Fruit fly (Drosophila melanogaster) whole organism, embryonic: ENCODE results near the gene CG14212.

Experiments used
- BtbVII ChIP-seq: fragments of 200-800 bp; sonication (Bioruptor generic); optimal IDR thresholded peaks from 3 replicates; lab custom pipeline; 2017; ENCODE audit warnings: missing biosample characterization, mild to moderate bottlenecking, missing genetic modification characterization
- CG10274 ChIP-seq: fragments of 200-800 bp; sonication (Bioruptor generic); optimal IDR thresholded peaks from 3 replicates; lab custom pipeline; 2017; ENCODE audit warnings: missing biosample characterization, mild to moderate bottlenecking, missing genetic modification characterization
- CG10321 ChIP-seq: fragments of 200-800 bp; sonication (Bioruptor generic); IDR thresholded peaks from 2 replicates; pipeline ENCODE4 v1.3.6; 2022; ENCODE audit warnings: missing biosample characterization, missing genetic modification characterization
- CG11695 ChIP-seq: fragments of 200-800 bp; sonication (Bioruptor generic); IDR thresholded peaks from 3 replicates; pipeline ENCODE4 v1.3.6; 2022; ENCODE audit warnings: missing biosample characterization, missing genetic modification characterization
- CG11696 ChIP-seq: fragments of 200-800 bp; sonication (Bioruptor generic); IDR thresholded peaks from 2 replicates; pipeline ENCODE4 v1.3.6; 2022; ENCODE audit warnings: missing biosample characterization, missing genetic modification characterization
- CG13775 ChIP-seq: fragments of 200-800 bp; sonication (Bioruptor generic); optimal IDR thresholded peaks from 3 replicates; lab custom pipeline; 2017; ENCODE audit warnings: missing biosample characterization, mild to moderate bottlenecking, missing genetic modification characterization
- CG14014 ChIP-seq: fragments of 200-800 bp; sonication (Bioruptor generic); IDR thresholded peaks from 2 replicates; pipeline ENCODE4 v1.3.6; 2022; ENCODE audit warnings: missing biosample characterization, missing genetic modification characterization
- CG15011 ChIP-seq: fragments of 200-800 bp; sonication (Bioruptor generic); optimal IDR thresholded peaks from 3 replicates; lab custom pipeline; 2018; ENCODE audit warnings: missing biosample characterization, mild to moderate bottlenecking, missing genetic modification characterization
- CG16813 ChIP-seq: fragments of 200-800 bp; sonication (Bioruptor generic); IDR thresholded peaks from 3 replicates; pipeline ENCODE4 v1.3.6; 2022; ENCODE audit warnings: missing biosample characterization, missing genetic modification characterization; ENCODE audit not compliant: partially characterized antibody
- CG17359 ChIP-seq: fragments of 200-800 bp; sonication (Bioruptor generic); optimal IDR thresholded peaks from 3 replicates; lab custom pipeline; 2018; ENCODE audit warnings: missing biosample characterization, mild to moderate bottlenecking, missing genetic modification characterization, moderate library complexity
- CG17361 ChIP-seq: fragments of 200-800 bp; sonication (Bioruptor generic); IDR thresholded peaks from 3 replicates; pipeline ENCODE4 v1.3.6; 2022; ENCODE audit warnings: missing biosample characterization, missing genetic modification characterization
- CG18599 ChIP-seq: fragments of 200-800 bp; sonication (Bioruptor generic); optimal IDR thresholded peaks from 3 replicates; lab custom pipeline; 2017; ENCODE audit warnings: missing biosample characterization, missing genetic modification characterization, mild to moderate bottlenecking, moderate library complexity, missing genetic modification reagents
- CG43689 ChIP-seq: fragments of 200-800 bp; sonication (Bioruptor generic); IDR thresholded peaks from 2 replicates; pipeline ENCODE4 v1.3.6; 2022; ENCODE audit warnings: missing biosample characterization, missing genetic modification characterization
- CG6854 ChIP-seq: fragments of 200-800 bp; sonication (Bioruptor generic); optimal IDR thresholded peaks from 3 replicates; lab custom pipeline; 2017; ENCODE audit warnings: missing biosample characterization, mild to moderate bottlenecking, missing genetic modification characterization
- CG7357 ChIP-seq: fragments of 200-800 bp; sonication (Bioruptor generic); IDR thresholded peaks from 3 replicates; pipeline ENCODE4 v1.3.6; 2022; ENCODE audit warnings: missing biosample characterization, missing genetic modification characterization
- CG8281 ChIP-seq: fragments of 200-800 bp; sonication (Bioruptor generic); optimal IDR thresholded peaks from 2 replicates; lab custom pipeline; 2018; ENCODE audit warnings: missing biosample characterization, mild to moderate bottlenecking, missing genetic modification characterization, moderate library complexity
- CG8765 ChIP-seq: fragments of 200-800 bp; sonication (Bioruptor generic); IDR thresholded peaks from 2 replicates; pipeline ENCODE4 v1.3.6; 2022; ENCODE audit warnings: missing biosample characterization, missing genetic modification characterization
- CG8924 ChIP-seq: fragments of 200-800 bp; optimal IDR thresholded peaks from 3 replicates; lab custom pipeline; 2019; ENCODE audit warnings: missing biosample characterization, mild to moderate bottlenecking, missing genetic modification characterization, moderate library complexity
- CG9817 ChIP-seq: fragments of 200-800 bp; sonication (Bioruptor generic); optimal IDR thresholded peaks from 2 replicates; lab custom pipeline; 2018; ENCODE audit warnings: missing biosample characterization, mild to moderate bottlenecking, missing genetic modification characterization, moderate library complexity
- CrebB ChIP-seq: fragments of 200-800 bp; sonication (Bioruptor generic); optimal IDR thresholded peaks from 3 replicates; lab custom pipeline; 2018; ENCODE audit warnings: missing biosample characterization, mild to moderate bottlenecking, missing genetic modification characterization
- D19A ChIP-seq: fragments of 200-800 bp; optimal IDR thresholded peaks from 3 replicates; lab custom pipeline; 2019; ENCODE audit warnings: missing biosample characterization, mild to moderate bottlenecking, missing genetic modification characterization, moderate library complexity
- Dip3 ChIP-seq: fragments of 200-800 bp; sonication (Bioruptor generic); optimal IDR thresholded peaks from 3 replicates; lab custom pipeline; 2016; ENCODE audit warnings: missing biosample characterization, missing genetic modification characterization
- GATAe ChIP-seq: fragments of 200-800 bp; sonication (Bioruptor generic); conservative IDR thresholded peaks from 2 replicates; pipeline ENCODE4 v1.3.6; 2022; ENCODE audit warnings: missing biosample characterization, missing genetic modification characterization
- Gug ChIP-seq: fragments of 200-800 bp; sonication (Bioruptor generic); IDR thresholded peaks from 4 replicates; pipeline ENCODE4 v1.3.6; 2022; ENCODE audit warnings: missing biosample characterization, missing genetic modification characterization
- HHEX ChIP-seq: fragments of 200-800 bp; sonication (Bioruptor generic); optimal IDR thresholded peaks from 3 replicates; lab custom pipeline; 2017; ENCODE audit warnings: missing biosample characterization, mild to moderate bottlenecking, missing genetic modification characterization, missing genetic modification reagents
- HLH3B ChIP-seq: fragments of 200-800 bp; sonication (Bioruptor generic); IDR thresholded peaks from 2 replicates; pipeline ENCODE4 v1.3.6; 2022; ENCODE audit warnings: missing biosample characterization, missing genetic modification characterization
- Hmx ChIP-seq: fragments of 200-800 bp; sonication (Bioruptor generic); optimal IDR thresholded peaks from 2 replicates; lab custom pipeline; 2016; ENCODE audit warnings: missing biosample characterization, missing genetic modification characterization
- Hr39 ChIP-seq: fragments of >200 bp; optimal IDR thresholded peaks from 2 replicates; lab custom pipeline; 2017
- Meics ChIP-seq: fragments of 200-800 bp; sonication (Bioruptor generic); optimal IDR thresholded peaks from 2 replicates; lab custom pipeline; 2017; ENCODE audit warnings: missing biosample characterization, mild to moderate bottlenecking, missing genetic modification characterization
- Mrtf ChIP-seq: fragments of 200-800 bp; sonication (Bioruptor generic); IDR thresholded peaks from 3 replicates; pipeline ENCODE4 v1.3.6; 2022; ENCODE audit warnings: missing biosample characterization, missing genetic modification characterization
- Nf-YA ChIP-seq: fragments of 200-800 bp; sonication (Bioruptor generic); IDR thresholded peaks from 2 replicates; pipeline ENCODE4 v1.3.6; 2022; ENCODE audit warnings: missing biosample characterization, missing genetic modification characterization
- Nf-YB ChIP-seq: fragments of 200-800 bp; sonication (Bioruptor generic); optimal IDR thresholded peaks from 3 replicates; lab custom pipeline; 2019; ENCODE audit warnings: missing biosample characterization, mild to moderate bottlenecking, missing genetic modification characterization, moderate library complexity
- Optix ChIP-seq: fragments of 200-800 bp; sonication (Bioruptor generic); IDR thresholded peaks from 3 replicates; pipeline ENCODE4 v1.3.6; 2022; ENCODE audit warnings: missing biosample characterization, missing genetic modification characterization
- PHDP ChIP-seq: fragments of 200-800 bp; sonication (Bioruptor generic); optimal IDR thresholded peaks from 3 replicates; lab custom pipeline; 2018; ENCODE audit warnings: missing biosample characterization, mild to moderate bottlenecking, missing genetic modification characterization, moderate library complexity
- Sry-δ ChIP-seq: fragments of 200-800 bp; sonication (Bioruptor generic); optimal IDR thresholded peaks from 2 replicates; lab custom pipeline; 2016; ENCODE audit warnings: missing biosample characterization, missing genetic modification characterization
- cas ChIP-seq: fragments of 200-800 bp; sonication (Bioruptor generic); IDR thresholded peaks from 2 replicates; pipeline ENCODE4 v1.3.6; 2022; ENCODE audit warnings: missing biosample characterization, missing genetic modification characterization
- caup ChIP-seq: fragments of 200-800 bp; sonication (Bioruptor generic); optimal IDR thresholded peaks from 3 replicates; lab custom pipeline; 2017; ENCODE audit warnings: missing biosample characterization, mild to moderate bottlenecking, missing genetic modification characterization, moderate library complexity; ENCODE audit not compliant: severe bottlenecking
- chinmo ChIP-seq: fragments of 200-800 bp; sonication (Bioruptor generic); IDR thresholded peaks from 4 replicates; pipeline ENCODE4 v1.3.6; 2022; ENCODE audit warnings: missing biosample characterization, missing genetic modification characterization; ENCODE audit not compliant: partially characterized antibody
- chm ChIP-seq: fragments of 200-800 bp; sonication (Bioruptor generic); IDR thresholded peaks from 2 replicates; pipeline ENCODE4 v1.3.6; 2022; ENCODE audit warnings: missing biosample characterization, missing genetic modification characterization
- dm ChIP-seq: fragments of 200-800 bp; sonication (Bioruptor generic); optimal IDR thresholded peaks from 3 replicates; lab custom pipeline; 2016; ENCODE audit warnings: missing biosample characterization, missing genetic modification characterization
- gcm2 ChIP-seq: fragments of 200-800 bp; sonication (Bioruptor generic); optimal IDR thresholded peaks from 2 replicates; lab custom pipeline; 2016; ENCODE audit warnings: missing biosample characterization, missing genetic modification characterization
- gsb ChIP-seq: fragments of 200-800 bp; sonication (Bioruptor generic); IDR thresholded peaks from 2 replicates; pipeline ENCODE4 v1.3.6; 2022; ENCODE audit warnings: missing biosample characterization, missing genetic modification characterization
- insv ChIP-seq, 2 experiments: fragments of 200-800 bp; sonication (Bioruptor generic); optimal IDR thresholded peaks; 3 replicates each; lab custom pipeline; 2016 to 2018; ENCODE audit warnings: missing biosample characterization in 2 of 2, missing genetic modification characterization in 2 of 2
- kay ChIP-seq: fragments of 200-800 bp; sonication (Bioruptor generic); optimal IDR thresholded peaks from 2 replicates; lab custom pipeline; 2016; ENCODE audit warnings: missing biosample characterization, missing genetic modification characterization
- klu ChIP-seq: fragments of 200-800 bp; sonication (Bioruptor generic); IDR thresholded peaks from 2 replicates; pipeline ENCODE4 v1.3.6; 2022; ENCODE audit warnings: missing biosample characterization, missing genetic modification characterization
- otp ChIP-seq: fragments of 200-800 bp; sonication (Bioruptor generic); IDR thresholded peaks from 3 replicates; pipeline ENCODE4, ENCODE4 v1.3.6; 2022; ENCODE audit warnings: missing biosample characterization, missing genetic modification characterization
- peb ChIP-seq: fragments of 200-800 bp; sonication (Bioruptor generic); IDR thresholded peaks from 2 replicates; pipeline ENCODE4 v1.3.6; 2022; ENCODE audit warnings: missing biosample characterization, missing genetic modification characterization
- ro ChIP-seq: fragments of 200-800 bp; sonication (Bioruptor generic); IDR thresholded peaks from 2 replicates; pipeline ENCODE4 v1.3.6; 2022; ENCODE audit warnings: missing biosample characterization, missing genetic modification characterization
- salm ChIP-seq: fragments of 200-800 bp; sonication (Bioruptor generic); optimal IDR thresholded peaks from 2 replicates; lab custom pipeline; 2018; ENCODE audit warnings: missing biosample characterization, mild to moderate bottlenecking, missing genetic modification characterization
- sima ChIP-seq: fragments of 200-800 bp; sonication (Bioruptor generic); optimal IDR thresholded peaks from 2 replicates; lab custom pipeline; 2016; ENCODE audit warnings: missing biosample characterization, missing genetic modification characterization
- wor ChIP-seq: fragments of 200-800 bp; sonication (Bioruptor generic); IDR thresholded peaks from 2 replicates; pipeline ENCODE4 v1.3.6; 2022; ENCODE audit warnings: missing biosample characterization, missing genetic modification characterization
- zfh1 ChIP-seq: fragments of 200-800 bp; sonication (Bioruptor generic); IDR thresholded peaks from 3 replicates; pipeline ENCODE4 v1.3.6; 2022; ENCODE audit warnings: missing biosample characterization, missing genetic modification characterization

The CG14212 gene

dm6 chrX:19665684-19666141 lies 40.2 kb downstream of the CG14212 start (continued):
- TF ChIP-seq CG14014, result peak; percentile 57
- no peak for TF ChIP-seq caup (GFP tag; lab: Kevin White, UChicago)
- TF ChIP-seq CG10321 (GFP tag; lab: Robert Waterston, UW), result no peak
- TF ChIP-seq CG8924 (tag; lab: Kevin White, UChicago), result no peak
- TF ChIP-seq HLH3B (GFP tag; lab: Robert Waterston, UW), result 0 out of 2 replicates have a peak, but pooled peaks have one; percentile 39
- peak; percentile 88 for TF ChIP-seq chinmo
- peak; percentile 18 for TF ChIP-seq CG13775 (GFP tag; lab: Kevin White, UChicago)
- TF ChIP-seq Nf-YA (GFP tag; lab: Robert Waterston, UW), result no peak
- TF ChIP-seq CG11696 (GFP tag; lab: Robert Waterston, UW), result no peak
- peak; percentile 48; the same call in 1 of the 2 replicates for TF ChIP-seq gsb
- TF ChIP-seq BtbVII, result no peak
- TF ChIP-seq otp (GFP tag; lab: Robert Waterston, UW), result 0 out of 3 replicates have a peak, but pooled peaks have one; percentile 22
- no peak for TF ChIP-seq GATAe (GFP tag; lab: Robert Waterston, UW)
- TF ChIP-seq wor (GFP tag; lab: Robert Waterston, UW), result no peak
- peak; percentile 37; the same call in 1 of the 2 replicates for TF ChIP-seq peb
- no peak for TF ChIP-seq CG11695 (GFP tag; lab: Robert Waterston, UW)
- TF ChIP-seq gcm2 (GFP tag; lab: Kevin White, UChicago), result no peak
- TF ChIP-seq cas (GFP tag; lab: Robert Waterston, UW), result no peak
- TF ChIP-seq Hr39 (lab: Kevin White, UChicago), result no peak
- TF ChIP-seq CG17359, result no peak
- peak; percentile 47; the same call in 2 of the 3 replicates for TF ChIP-seq Mrtf (GFP tag; lab: Robert Waterston, UW)
- TF ChIP-seq ro (GFP tag; lab: Robert Waterston, UW), result 0 out of 2 replicates have a peak, but pooled peaks have one; percentile 25
- peak; percentile 25 for TF ChIP-seq CG18599
- peak; percentile 55; the same call in 2 of the 3 replicates for TF ChIP-seq zfh1 (GFP tag; lab: Robert Waterston, UW)
- no peak for TF ChIP-seq Hmx
- TF ChIP-seq CG8765 (GFP tag; lab: Robert Waterston, UW), result 0 out of 2 replicates have a peak, but pooled peaks have one; percentile 6
- no peak for TF ChIP-seq insv (GFP tag; optimal IDR thresholded peaks at IDR 0.05; lab: Kevin White, UChicago)
- TF ChIP-seq CG6854 (GFP tag; lab: Kevin White, UChicago), result no peak
- TF ChIP-seq Meics (GFP tag; lab: Kevin White, UChicago), result peak; percentile 24
- TF ChIP-seq Sry-δ, result no peak
- peak; percentile 69 for TF ChIP-seq CG16813 (GFP tag; lab: Robert Waterston, UW)
- peak; percentile 89 for TF ChIP-seq Gug (GFP tag; lab: Robert Waterston, UW)
- TF ChIP-seq CG15011, result no peak
- no peak for TF ChIP-seq sima
- TF ChIP-seq salm (tag; lab: Kevin White, UChicago), result no peak
- no peak for TF ChIP-seq CG43689 (GFP tag; lab: Robert Waterston, UW)
- TF ChIP-seq CG9817 (tag; lab: Kevin White, UChicago), result peak; percentile 25
- TF ChIP-seq D19A (tag; lab: Kevin White, UChicago), result no peak
- no peak for TF ChIP-seq CrebB (tag; lab: Kevin White, UChicago)
- no peak for TF ChIP-seq dm (GFP tag; lab: Kevin White, UChicago)
- TF ChIP-seq PHDP (tag; lab: Kevin White, UChicago), result no peak
- TF ChIP-seq CG10274, result no peak
- TF ChIP-seq CG8281 (tag; lab: Kevin White, UChicago), result no peak
- no peak for TF ChIP-seq Nf-YB (GFP tag; lab: Kevin White, UChicago)
- TF ChIP-seq Optix (GFP tag; lab: Robert Waterston, UW), result no peak
- TF ChIP-seq Dip3 (GFP tag; lab: Kevin White, UChicago), result peak; percentile 21
- no peak; the same call in 1 of the 2 replicates for TF ChIP-seq klu (GFP tag; lab: Robert Waterston, UW)
- TF ChIP-seq HHEX, result no peak
- no peak for TF ChIP-seq CG7357 (GFP tag; lab: Robert Waterston, UW)
- TF ChIP-seq kay (GFP tag; lab: Kevin White, UChicago), result no peak
- peak; percentile 26; the same call in 1 of the 2 replicates for TF ChIP-seq chm
- no peak for TF ChIP-seq CG17361 (GFP tag; lab: Robert Waterston, UW)
